Worm (Caenorhabditis elegans) whole organism, L3 larva: ENCODE measurements around the gene W07E11.1.
A peak's percentile ranks its signal among the peaks of the same experiment; 100 is the strongest.

Experiments
- ceh-16 ChIP-seq: sonication (generic microtip); optimal IDR thresholded peaks from 2 replicates; lab custom pipeline; 2017; ENCODE audit warnings: missing biosample characterization, missing genetic modification characterization
- egl-5 ChIP-seq: fragments of 150-350 bp; optimal IDR thresholded peaks from 2 replicates; lab custom pipeline; 2017; ENCODE audit warnings: missing biosample characterization, missing genetic modification reagents, missing genetic modification characterization, inconsistent platforms
- elt-2 ChIP-seq: sonication (generic microtip); optimal IDR thresholded peaks from 2 replicates; lab custom pipeline; 2016; ENCODE audit warnings: missing genetic modification reagents, mild to moderate bottlenecking, missing genetic modification characterization, missing compliant biosample characterization
- fkh-2 ChIP-seq: fragments of 150-350 bp; optimal IDR thresholded peaks from 2 replicates; lab custom pipeline; 2014; ENCODE audit warnings: missing biosample characterization, missing genetic modification reagents, missing genetic modification characterization
- lin-15B ChIP-seq: fragments of 150-350 bp; optimal IDR thresholded peaks from 2 replicates; lab custom pipeline; 2014; ENCODE audit warnings: missing biosample characterization, missing genetic modification characterization
- nfya-1 ChIP-seq: sonication (generic microtip); optimal IDR thresholded peaks from 2 replicates; lab custom pipeline; 2017; ENCODE audit warnings: missing genetic modification characterization, mild to moderate bottlenecking, missing compliant biosample characterization, antibody characterized with exemption, moderate library complexity; ENCODE audit not compliant: insufficient read depth
- nhr-237 ChIP-seq: fragments of 150-350 bp; optimal IDR thresholded peaks from 2 replicates; lab custom pipeline; 2014; ENCODE audit warnings: missing biosample characterization, missing genetic modification characterization
- nhr-25 ChIP-seq: sonication (generic microtip); optimal IDR thresholded peaks from 2 replicates; lab custom pipeline; 2017; ENCODE audit warnings: missing biosample characterization, missing genetic modification characterization
- nhr-43 ChIP-seq: sonication (generic microtip); optimal IDR thresholded peaks from 2 replicates; lab custom pipeline; 2016; ENCODE audit warnings: mild to moderate bottlenecking, missing genetic modification characterization, missing compliant biosample characterization; ENCODE audit not compliant: poor library complexity, severe bottlenecking
- nhr-67 ChIP-seq: fragments of 150-350 bp; optimal IDR thresholded peaks from 2 replicates; lab custom pipeline; 2014; ENCODE audit warnings: missing biosample characterization, missing genetic modification characterization
- pha-4 ChIP-seq: fragments of 150-350 bp; optimal IDR thresholded peaks from 2 replicates; lab custom pipeline; 2014; ENCODE audit warnings: missing biosample characterization, missing genetic modification reagents, missing genetic modification characterization
- sea-2 ChIP-seq: fragments of 150-350 bp; sonication (generic microtip); optimal IDR thresholded peaks from 4 replicates; lab custom pipeline; 2014; ENCODE audit warnings: missing biosample characterization, missing genetic modification reagents, missing genetic modification characterization
- tbx-2 ChIP-seq: sonication (generic microtip); optimal IDR thresholded peaks from 2 replicates; lab custom pipeline; 2016; ENCODE audit warnings: mild to moderate bottlenecking, missing genetic modification characterization, missing compliant biosample characterization
- unc-62 ChIP-seq: fragments of 150-350 bp; sonication (generic microtip); optimal IDR thresholded peaks from 4 replicates; lab custom pipeline; 2014; ENCODE audit warnings: missing biosample characterization, missing genetic modification reagents, missing genetic modification characterization
- zag-1 ChIP-seq: fragments of 150-350 bp; optimal IDR thresholded peaks from 2 replicates; lab custom pipeline; 2014; ENCODE audit warnings: missing biosample characterization, missing genetic modification characterization

Gene W07E11.1

DNA sequence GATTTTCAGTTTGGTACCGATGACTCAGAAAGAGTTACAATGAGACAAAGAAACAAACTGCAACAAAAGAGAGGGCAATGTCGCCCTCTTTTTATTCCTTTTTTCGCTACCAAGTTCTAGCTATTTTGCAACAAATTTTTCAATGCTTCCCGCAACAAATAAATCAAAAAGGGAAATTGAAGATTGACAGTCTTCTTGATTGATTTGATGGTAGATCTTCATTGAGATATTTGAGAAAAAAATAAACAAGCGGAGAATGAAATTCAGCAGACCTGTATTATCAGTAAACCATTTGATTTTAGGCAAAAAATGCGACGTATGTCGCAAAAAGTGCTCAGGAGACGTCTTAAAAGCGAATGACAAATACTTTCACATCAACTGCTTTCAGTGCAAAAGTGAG, 62.8 kb downstream of the W07E11.1 start:
- TF ChIP-seq egl-5 (no peak), unc-62 (GFP tag; lab: Kevin White, UChicago) (peak; percentile 92), nhr-25 (tag; lab: Kevin White, UChicago) (peak; percentile 54), zag-1 (tag; lab: Kevin White, UChicago) (no peak), sea-2 (no peak), nhr-237 (no peak)

DNA sequence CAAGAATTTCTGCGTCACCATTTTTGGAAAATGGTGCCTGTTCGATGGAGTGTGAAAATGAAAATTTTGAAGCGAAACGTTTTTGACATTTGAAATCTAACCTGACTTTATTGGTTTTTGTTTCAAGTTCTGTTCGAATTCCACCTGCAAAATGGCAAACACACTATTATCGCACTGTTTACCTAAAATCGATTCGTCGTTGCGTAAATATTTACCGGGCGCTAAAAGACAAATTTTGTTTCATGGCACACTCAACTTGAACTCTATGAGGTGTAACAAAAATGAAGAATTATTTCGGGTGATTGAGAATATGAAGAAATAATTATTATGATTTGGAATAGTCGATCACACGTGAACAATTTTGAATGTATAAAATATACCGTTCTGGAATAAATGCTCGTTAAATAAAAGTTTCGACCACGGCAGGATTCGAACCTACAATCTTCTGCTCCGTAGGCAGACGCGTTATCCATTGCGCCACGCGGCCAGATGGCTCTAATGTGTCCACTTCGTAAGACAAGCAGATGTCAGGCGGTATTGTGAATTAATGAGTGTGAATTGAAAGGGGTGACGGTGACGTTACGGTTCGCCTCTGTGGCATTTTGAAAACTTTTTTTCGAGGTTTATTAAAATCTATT, 63.9 kb downstream of the W07E11.1 start:
- TF ChIP-seq tbx-2 (tag; lab: Kevin White, UChicago) (no peak), elt-2 (tag; lab: Kevin White, UChicago) (peak; percentile 24), nhr-43 (tag; lab: Kevin White, UChicago) (peak; percentile 45), nhr-67 (tag; lab: Kevin White, UChicago) (no peak), pha-4 (tag; lab: Kevin White, UChicago) (peak; percentile 97)

DNA sequence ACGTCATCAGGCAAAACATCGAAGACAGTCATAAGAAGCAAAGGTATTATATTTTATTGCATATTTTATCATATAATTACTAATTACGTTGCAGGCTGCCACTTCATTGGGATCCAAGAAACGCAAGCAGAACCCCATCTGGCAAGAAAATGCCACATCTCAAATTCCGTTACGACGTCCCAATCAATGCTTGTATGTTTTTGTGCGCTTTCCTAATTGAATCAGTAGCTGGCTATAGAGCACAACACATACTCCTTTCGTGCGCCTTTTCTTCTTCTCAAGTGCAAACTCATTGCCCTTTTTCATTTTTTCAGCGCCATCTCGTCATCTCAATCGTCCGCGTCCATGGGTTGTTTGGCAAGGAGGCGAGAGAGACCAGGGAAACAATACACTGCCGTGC, 66.5 kb downstream of the W07E11.1 start:
- TF ChIP-seq tbx-2 (tag; lab: Kevin White, UChicago) (no peak), pha-4 (tag; lab: Kevin White, UChicago) (no peak), lin-15B (tag; lab: Kevin White, UChicago) (no peak), ceh-16 (tag; lab: Kevin White, UChicago) (no peak), nhr-237 (no peak), nfya-1 (tag; lab: Kevin White, UChicago) (no peak), nhr-67 (tag; lab: Kevin White, UChicago) (no peak), fkh-2 (tag; lab: Kevin White, UChicago) (no peak)
